Fruit fly (Drosophila melanogaster): ENCODE results near the gene CG10171.

DNA sequence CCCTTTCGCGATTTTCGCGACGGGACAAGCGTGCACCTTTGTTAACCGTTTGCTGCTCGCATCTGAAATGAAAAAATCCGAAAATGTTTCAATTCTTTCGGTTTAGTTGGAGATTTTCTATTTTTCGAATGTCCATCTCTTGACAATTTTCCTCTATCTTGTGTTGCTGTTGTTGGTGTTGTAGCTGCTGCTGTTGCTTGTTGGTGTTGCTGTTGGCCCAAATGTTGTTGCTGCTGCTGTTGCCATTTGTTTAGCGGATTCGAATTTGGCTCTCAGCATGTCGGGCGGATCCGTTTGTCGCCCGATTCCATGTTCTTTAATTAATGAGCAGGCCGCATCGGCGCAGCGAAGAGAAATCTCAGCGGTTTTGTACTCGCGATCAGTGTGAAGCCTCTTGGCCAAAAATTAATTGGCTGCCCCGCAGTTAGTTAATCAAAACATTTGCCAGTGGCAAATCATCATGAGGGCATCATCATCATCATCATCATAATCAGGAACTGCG, 34.6 kb upstream of the CG10171 start, which contains the start of gene CG32121:
- TF ChIP-seq CG8478 (optimal IDR thresholded peaks at IDR 0.05) (no peak), CTCF (optimal IDR thresholded peaks at IDR 0.05) (no peak)

Data from S2 (cell line).